Fruit fly (Drosophila melanogaster) whole organism, wandering third instar larva: ENCODE results near the gene fend.

Source experiments
- Abd-B ChIP-seq: fragments of >200 bp; optimal IDR thresholded peaks from 2 replicates; lab custom pipeline; 2017; ENCODE audit warnings: missing biosample characterization, missing genetic modification characterization
- CrebA ChIP-seq: fragments of 200-800 bp; sonication (Bioruptor generic); optimal IDR thresholded peaks from 2 replicates; lab custom pipeline; 2016; ENCODE audit warnings: missing biosample characterization, mild to moderate bottlenecking, missing genetic modification characterization, borderline replicate concordance
- Hr83 ChIP-seq: fragments of 200-300 bp; sonication (Bioruptor generic); optimal IDR thresholded peaks from 2 replicates; lab custom pipeline; 2016; ENCODE audit warnings: missing biosample characterization, mild to moderate bottlenecking, missing genetic modification characterization, moderate library complexity; ENCODE audit not compliant: poor library complexity, severe bottlenecking
- Jra ChIP-seq: sonication (Bioruptor generic); optimal IDR thresholded peaks from 2 replicates; lab custom pipeline; 2016; ENCODE audit warnings: missing biosample characterization, missing genetic modification characterization
- N ChIP-seq: fragments of >200 bp; optimal IDR thresholded peaks from 2 replicates; lab custom pipeline; 2018; ENCODE audit warnings: missing biosample characterization, missing external identifiers, missing genetic modification characterization
- brk ChIP-seq: fragments of 200-800 bp; sonication (Bioruptor generic); optimal IDR thresholded peaks from 2 replicates; lab custom pipeline; 2016; ENCODE audit warnings: missing biosample characterization, mild to moderate bottlenecking, missing genetic modification characterization
- dmrt93B ChIP-seq: fragments of 200-800 bp; sonication (Bioruptor generic); optimal IDR thresholded peaks from 2 replicates; lab custom pipeline; 2018; ENCODE audit warnings: missing biosample characterization, mild to moderate bottlenecking, missing genetic modification characterization
- dsf ChIP-seq: sonication (Bioruptor generic); optimal IDR thresholded peaks from 2 replicates; lab custom pipeline; 2016; ENCODE audit warnings: missing biosample characterization, missing genetic modification characterization, borderline replicate concordance
- h ChIP-seq: fragments of 200-800 bp; sonication (Bioruptor generic); optimal IDR thresholded peaks from 3 replicates; lab custom pipeline; 2016; ENCODE audit warnings: missing biosample characterization, mild to moderate bottlenecking, missing genetic modification characterization
- pan ChIP-seq: fragments of >200 bp; optimal IDR thresholded peaks from 2 replicates; lab custom pipeline; 2017
- psq ChIP-seq: fragments of 200-800 bp; sonication (Bioruptor generic); optimal IDR thresholded peaks from 3 replicates; lab custom pipeline; 2017; ENCODE audit warnings: missing biosample characterization, mild to moderate bottlenecking, missing genetic modification characterization, moderate library complexity
- rgr ChIP-seq: fragments of 200-800 bp; sonication (Bioruptor generic); optimal IDR thresholded peaks from 3 replicates; lab custom pipeline; 2016; ENCODE audit warnings: missing biosample characterization, mild to moderate bottlenecking, missing genetic modification characterization
- sage ChIP-seq: fragments of 200-800 bp; sonication (Bioruptor generic); optimal IDR thresholded peaks from 2 replicates; lab custom pipeline; 2016; ENCODE audit warnings: missing biosample characterization, mild to moderate bottlenecking, missing genetic modification characterization
- usp ChIP-seq: fragments of >200 bp; optimal IDR thresholded peaks from 2 replicates; lab custom pipeline; 2017; ENCODE audit warnings: missing biosample characterization, missing genetic modification characterization

DNA sequence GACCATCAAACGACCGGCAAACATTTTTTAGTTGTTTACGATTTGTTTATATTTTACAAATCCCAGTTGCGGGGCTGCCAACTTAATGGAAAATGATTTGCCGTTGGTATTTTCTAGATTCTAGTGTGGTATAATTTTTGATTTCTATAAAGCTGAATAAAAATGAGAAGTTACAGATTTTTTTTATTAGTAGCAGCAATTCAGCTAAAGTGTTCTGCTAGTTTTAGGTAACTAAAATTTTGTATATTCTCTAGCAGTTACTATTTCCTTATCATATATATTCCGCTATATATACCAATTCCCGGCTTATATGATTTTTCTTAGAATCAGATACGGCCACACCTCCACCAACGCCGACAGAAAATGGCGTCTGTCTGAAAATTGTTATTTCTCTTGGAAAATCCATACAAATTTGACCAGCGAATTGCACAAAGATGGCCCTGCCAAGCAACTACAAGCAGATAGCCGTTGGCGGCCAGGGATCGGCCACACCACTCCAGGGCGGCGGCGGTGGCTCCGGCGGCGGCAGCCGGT lies 14.2 kb upstream of the fend start, which contains the start of the genes fh and Bap111:
- no peak for TF ChIP-seq pan
- no peak for TF ChIP-seq Jra
- TF ChIP-seq Abd-B (GFP tag; lab: Kevin White, UChicago): no peak
- no peak for TF ChIP-seq rgr (GFP tag; lab: Kevin White, UChicago)
- no peak for TF ChIP-seq CrebA
- TF ChIP-seq sage (GFP tag; lab: Kevin White, UChicago): no peak
- no peak for TF ChIP-seq psq
- TF ChIP-seq h (GFP tag; lab: Kevin White, UChicago): peak; percentile 6
- TF ChIP-seq brk (GFP tag; lab: Kevin White, UChicago): no peak
- no peak for TF ChIP-seq Hr83
- no peak for TF ChIP-seq usp (GFP tag; lab: Kevin White, UChicago)
- TF ChIP-seq N: no peak
- TF ChIP-seq dmrt93B: no peak
- TF ChIP-seq dsf (GFP tag; lab: Kevin White, UChicago): no peak
